Worm (Caenorhabditis elegans) whole organism, early embryonic: ENCODE data around the gene nhr-273.

Source experiments
- B0310.2 ChIP-seq: sonication (generic microtip); optimal IDR thresholded peaks from 2 replicates; lab custom pipeline; 2016; ENCODE audit warnings: mild to moderate bottlenecking, missing genetic modification characterization, missing compliant biosample characterization
- F13C5.2 ChIP-seq: sonication (generic microtip); optimal IDR thresholded peaks from 2 replicates; lab custom pipeline; 2017; ENCODE audit warnings: mild to moderate bottlenecking, missing genetic modification characterization, inconsistent platforms, missing compliant biosample characterization
- aly-1 ChIP-seq: sonication (generic microtip); optimal IDR thresholded peaks from 2 replicates; lab custom pipeline; 2016; ENCODE audit warnings: missing genetic modification characterization, missing compliant biosample characterization
- ama-1 ChIP-seq: fragments of 150-350 bp; optimal IDR thresholded peaks from 2 replicates; lab custom pipeline; 2014
- ceh-13 ChIP-seq: fragments of 200-800 bp; sonication (Bioruptor generic); optimal IDR thresholded peaks from 2 replicates; lab custom pipeline; 2018; ENCODE audit warnings: mild to moderate bottlenecking, missing genetic modification characterization, missing compliant biosample characterization
- ceh-36 ChIP-seq: sonication (generic microtip); optimal IDR thresholded peaks from 2 replicates; lab custom pipeline; 2016; ENCODE audit warnings: missing genetic modification characterization, inconsistent platforms, missing compliant biosample characterization
- ets-7 ChIP-seq: sonication (generic microtip); optimal IDR thresholded peaks from 2 replicates; lab custom pipeline; 2016; ENCODE audit warnings: missing genotype, missing genetic modification characterization, missing compliant biosample characterization
- flt-1 ChIP-seq: fragments of 200-800 bp; sonication (Bioruptor generic); IDR thresholded peaks from 2 replicates; pipeline ENCODE4 v1.3.6; 2022; ENCODE audit warnings: missing genetic modification characterization, missing compliant biosample characterization
- hmbx-1 ChIP-seq: sonication (generic microtip); optimal IDR thresholded peaks from 2 replicates; lab custom pipeline; 2016; ENCODE audit warnings: mild to moderate bottlenecking, missing genetic modification characterization, missing compliant biosample characterization
- hmg-4 ChIP-seq: fragments of 200-800 bp; sonication (Bioruptor generic); optimal IDR thresholded peaks from 2 replicates; lab custom pipeline; 2018; ENCODE audit warnings: mild to moderate bottlenecking, missing genetic modification characterization, missing compliant biosample characterization
- hnd-1 ChIP-seq: sonication (generic microtip); optimal IDR thresholded peaks from 2 replicates; lab custom pipeline; 2016; ENCODE audit warnings: missing genetic modification characterization, missing compliant biosample characterization
- pes-1 ChIP-seq: fragments of 200-800 bp; sonication (Bioruptor generic); IDR thresholded peaks from 2 replicates; pipeline ENCODE4 v1.3.6; 2022; ENCODE audit warnings: missing genetic modification reagents, missing genetic modification characterization, missing compliant biosample characterization
- scrt-1 ChIP-seq: fragments of 200-800 bp; sonication (Bioruptor generic); IDR thresholded peaks from 2 replicates; pipeline ENCODE4 v1.3.6; 2022; ENCODE audit warnings: missing genetic modification characterization, missing compliant biosample characterization
- sea-1 ChIP-seq: fragments of 200-800 bp; sonication (Bioruptor generic); conservative IDR thresholded peaks from 2 replicates; pipeline ENCODE4 v1.3.6; 2022; ENCODE audit warnings: missing genetic modification characterization, missing compliant biosample characterization
- tbx-11 ChIP-seq: fragments of 200-800 bp; sonication (Bioruptor generic); IDR thresholded peaks from 2 replicates; pipeline ENCODE4 v1.3.6; 2022; ENCODE audit warnings: missing genetic modification characterization, missing compliant biosample characterization
- tbx-37 ChIP-seq: fragments of 200-800 bp; sonication (Bioruptor generic); conservative IDR thresholded peaks from 2 replicates; pipeline ENCODE4 v1.3.6; 2022; ENCODE audit warnings: missing genetic modification reagents, missing genetic modification characterization, missing compliant biosample characterization
- tra-4 ChIP-seq: sonication (generic microtip); optimal IDR thresholded peaks from 2 replicates; lab custom pipeline; 2017; ENCODE audit warnings: missing genetic modification characterization, missing compliant biosample characterization

Gene nhr-273

DNA sequence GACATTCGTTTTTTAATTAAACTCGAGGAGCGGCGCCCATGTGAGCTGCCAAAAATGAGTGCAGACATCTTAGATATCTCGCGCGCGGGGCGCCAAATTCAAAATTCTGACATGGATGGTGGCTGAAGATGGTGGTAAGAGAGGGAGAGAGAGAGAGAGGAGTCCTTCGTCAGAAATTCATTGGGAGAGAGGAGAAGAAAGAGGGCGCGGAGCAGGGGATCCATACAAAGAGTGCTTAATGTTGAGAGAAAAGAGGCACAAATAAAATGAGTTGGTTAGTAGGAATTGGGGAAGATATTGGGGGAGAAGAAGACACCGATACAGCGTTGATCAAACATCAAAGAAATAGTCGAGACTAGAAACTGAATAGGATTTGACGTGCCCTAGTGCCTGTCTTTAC lies 18.4 kb downstream of the nhr-273 start:
- TF ChIP-seq ama-1 (no peak), ceh-36 (no peak), flt-1 (GFP tag; lab: Robert Waterston, UW) (no peak), tbx-37 (GFP tag; lab: Robert Waterston, UW) (no peak), ets-7 (no peak), pes-1 (no peak), hmg-4 (GFP tag; lab: Kevin White, UChicago) (no peak), sea-1 (GFP tag; lab: Robert Waterston, UW) (no peak), hmbx-1 (tag; lab: Kevin White, UChicago) (no peak), ceh-13 (GFP tag; lab: Kevin White, UChicago) (no peak), hnd-1 (tag; lab: Kevin White, UChicago) (no peak), tra-4 (tag; lab: Kevin White, UChicago) (no peak), scrt-1 (GFP tag; lab: Robert Waterston, UW) (no peak), aly-1 (tag; lab: Kevin White, UChicago) (no peak), tbx-11 (GFP tag; lab: Robert Waterston, UW) (no peak), F13C5.2 (tag; lab: Kevin White, UChicago) (no peak)

DNA sequence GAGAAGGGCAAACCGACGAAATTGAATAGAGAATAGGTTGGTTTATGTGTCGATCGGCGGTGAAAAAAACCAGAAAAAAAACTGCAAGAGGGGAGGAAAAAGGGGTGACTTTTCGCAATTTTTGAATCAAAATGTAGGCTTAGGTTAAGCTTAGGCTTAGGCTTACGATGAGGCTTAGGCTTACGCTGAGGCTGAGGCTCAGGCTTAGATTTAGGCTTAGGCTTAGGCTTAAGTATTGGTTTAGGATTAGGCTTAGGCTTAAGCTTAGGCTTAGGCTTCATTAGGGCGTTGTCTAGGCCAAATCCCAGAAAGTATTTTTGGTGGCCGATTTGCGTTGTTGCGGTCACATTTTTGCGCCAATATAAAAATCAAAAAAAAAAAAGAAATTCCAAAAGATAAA lies 19.7 kb downstream of the nhr-273 start:
- TF ChIP-seq ceh-13 (GFP tag; lab: Kevin White, UChicago) (no peak), ceh-36 (peak; percentile 50)

DNA sequence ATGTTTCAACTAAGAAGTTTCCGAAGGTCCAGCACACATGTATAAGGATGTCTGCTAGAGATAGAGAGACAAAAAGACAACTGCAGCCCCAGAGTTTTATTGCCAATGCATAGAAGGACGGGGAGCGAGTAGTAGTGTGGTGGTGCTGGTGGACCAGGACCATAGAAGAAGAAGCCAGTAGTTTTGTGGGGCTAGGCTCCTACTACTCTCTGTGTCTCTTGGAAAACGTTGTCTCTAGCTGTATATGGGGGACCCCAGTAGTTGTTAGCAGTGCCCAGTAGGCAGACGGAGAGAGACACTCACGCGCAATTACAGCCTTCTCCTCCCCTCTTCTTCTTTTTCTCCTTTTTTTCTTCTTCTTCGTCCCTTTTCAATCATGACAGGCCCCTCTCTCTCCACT lies 20.9 kb downstream of the nhr-273 start:
- no peak for TF ChIP-seq flt-1 (GFP tag; lab: Robert Waterston, UW)

DNA sequence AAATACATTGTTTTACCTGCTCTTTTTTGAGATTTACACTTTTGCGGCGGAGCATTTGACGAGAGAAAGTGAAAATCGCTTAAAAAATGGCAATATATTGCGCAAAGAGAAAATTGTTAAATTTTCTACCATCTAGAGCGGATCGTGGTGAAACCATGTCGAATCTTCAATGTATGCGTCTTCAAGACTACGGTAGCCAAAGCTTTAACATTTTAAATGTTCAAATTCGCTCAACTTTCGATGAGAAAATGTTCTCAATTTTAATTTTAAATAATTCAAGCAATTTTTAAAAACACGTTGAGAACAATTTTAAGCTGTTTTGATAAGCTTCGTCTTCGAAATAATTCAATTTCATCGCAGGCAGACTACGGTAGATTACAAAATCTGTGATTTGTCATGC lies 25.2 kb downstream of the nhr-273 start:
- TF ChIP-seq hmg-4 (GFP tag; lab: Kevin White, UChicago): no peak
- TF ChIP-seq sea-1 (GFP tag; lab: Robert Waterston, UW): no peak
- no peak for TF ChIP-seq aly-1 (tag; lab: Kevin White, UChicago)
- TF ChIP-seq ceh-13 (GFP tag; lab: Kevin White, UChicago): no peak
- TF ChIP-seq ets-7: no peak
- TF ChIP-seq scrt-1 (GFP tag; lab: Robert Waterston, UW): no peak
- TF ChIP-seq F13C5.2 (tag; lab: Kevin White, UChicago): no peak
- TF ChIP-seq hnd-1 (tag; lab: Kevin White, UChicago): no peak

DNA sequence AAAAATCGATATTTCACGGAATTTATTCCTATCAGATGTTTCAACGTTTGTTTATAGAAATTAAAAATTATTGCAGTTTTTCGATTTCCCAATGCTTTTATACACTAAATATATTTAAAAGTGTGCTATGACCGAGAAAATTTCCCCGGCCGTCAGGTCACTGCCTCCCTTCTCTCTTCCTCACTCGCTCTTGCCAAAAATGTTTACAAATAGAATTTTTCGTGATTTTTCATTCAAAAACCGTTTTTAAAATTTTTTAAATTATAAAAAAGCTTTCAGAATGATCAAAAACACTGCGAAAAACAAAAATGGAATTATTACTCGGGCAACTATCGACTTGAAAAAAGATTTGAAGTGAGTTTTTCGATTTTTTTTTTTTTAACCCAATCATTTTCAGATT lies 25.8 kb downstream of the nhr-273 start, which contains the start of the genes T12C9.7 and vps-18:
TSS of gene T12C9.7 (minus strand) at position 101 of the 400 bp plus-strand sequence.
TSS of gene vps-18 (plus strand) at position 280 of the 400 bp plus-strand sequence.
- TF ChIP-seq ama-1: no peak
- no peak for TF ChIP-seq flt-1 (GFP tag; lab: Robert Waterston, UW)
- TF ChIP-seq ceh-13 (GFP tag; lab: Kevin White, UChicago): no peak
- TF ChIP-seq aly-1 (tag; lab: Kevin White, UChicago): no peak
- no peak for TF ChIP-seq sea-1 (GFP tag; lab: Robert Waterston, UW)
- no peak for TF ChIP-seq tbx-37 (GFP tag; lab: Robert Waterston, UW)
- no peak for TF ChIP-seq F13C5.2 (tag; lab: Kevin White, UChicago)
- TF ChIP-seq ets-7: no peak
- no peak for TF ChIP-seq tbx-11 (GFP tag; lab: Robert Waterston, UW)
- TF ChIP-seq hmg-4 (GFP tag; lab: Kevin White, UChicago): no peak
- TF ChIP-seq pes-1: no peak
- no peak for TF ChIP-seq hnd-1 (tag; lab: Kevin White, UChicago)
- TF ChIP-seq tra-4 (tag; lab: Kevin White, UChicago): no peak
- TF ChIP-seq hmbx-1 (tag; lab: Kevin White, UChicago): no peak
- no peak for TF ChIP-seq ceh-36
- TF ChIP-seq scrt-1 (GFP tag; lab: Robert Waterston, UW): no peak
- TF ChIP-seq B0310.2 (tag; lab: Kevin White, UChicago): no peak

DNA sequence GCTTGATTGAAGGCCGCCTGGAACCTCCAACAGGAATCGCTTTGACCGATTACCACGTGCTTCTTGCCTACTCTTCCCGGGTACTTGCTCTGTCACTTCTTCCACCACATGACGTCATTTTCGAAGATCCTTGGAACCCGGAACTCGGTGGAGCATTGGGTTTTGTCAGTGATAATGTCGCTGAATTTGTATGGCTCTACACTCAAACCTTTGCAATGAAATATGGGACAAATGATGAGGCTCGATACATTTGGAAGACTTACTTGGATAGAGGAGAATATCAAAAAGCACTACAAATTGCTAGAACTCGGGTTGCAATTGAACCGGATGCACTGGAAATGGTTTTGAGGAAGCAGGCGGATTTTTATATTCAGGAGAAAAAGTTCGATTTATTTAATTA lies 27.7 kb downstream of the nhr-273 start:
- no peak for TF ChIP-seq tra-4 (tag; lab: Kevin White, UChicago)
- no peak for TF ChIP-seq hnd-1 (tag; lab: Kevin White, UChicago)
- TF ChIP-seq ama-1: no peak
- no peak for TF ChIP-seq ets-7
- TF ChIP-seq aly-1 (tag; lab: Kevin White, UChicago): no peak
- TF ChIP-seq B0310.2 (tag; lab: Kevin White, UChicago): no peak
- no peak for TF ChIP-seq pes-1
- no peak for TF ChIP-seq hmg-4 (GFP tag; lab: Kevin White, UChicago)

DNA sequence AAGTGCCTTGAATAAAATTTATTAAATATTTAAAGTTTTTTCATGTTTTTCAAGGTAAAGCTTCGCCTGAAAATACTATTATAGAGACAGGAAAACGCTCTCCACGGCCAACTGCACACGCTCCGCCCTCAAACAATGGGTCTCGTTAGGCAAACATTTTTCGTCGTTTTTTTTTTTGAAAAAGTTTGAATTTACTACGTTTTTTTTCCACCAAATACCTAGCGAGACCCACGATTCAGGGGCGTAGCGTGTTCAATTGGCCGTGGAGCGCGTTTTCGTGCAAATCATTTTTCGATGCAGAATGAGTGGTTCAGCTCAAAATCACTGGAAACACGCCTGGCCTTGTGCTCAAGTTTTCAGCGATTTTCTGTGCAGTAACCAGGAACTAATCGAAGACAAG lies 32.8 kb downstream of the nhr-273 start, which contains the start of gene W06B4.2:
TSS of gene W06B4.2 (plus strand) at position 301 of the 400 bp plus-strand sequence.
- TF ChIP-seq hmbx-1 (tag; lab: Kevin White, UChicago) (no peak), ceh-13 (GFP tag; lab: Kevin White, UChicago) (no peak), flt-1 (GFP tag; lab: Robert Waterston, UW) (no peak), pes-1 (no peak), tbx-11 (GFP tag; lab: Robert Waterston, UW) (no peak), ama-1 (no peak), ceh-36 (no peak), tbx-37 (GFP tag; lab: Robert Waterston, UW) (no peak), tra-4 (tag; lab: Kevin White, UChicago) (no peak), B0310.2 (tag; lab: Kevin White, UChicago) (no peak), aly-1 (tag; lab: Kevin White, UChicago) (no peak), sea-1 (GFP tag; lab: Robert Waterston, UW) (no peak), hnd-1 (tag; lab: Kevin White, UChicago) (no peak), F13C5.2 (tag; lab: Kevin White, UChicago) (no peak), scrt-1 (GFP tag; lab: Robert Waterston, UW) (no peak)

DNA sequence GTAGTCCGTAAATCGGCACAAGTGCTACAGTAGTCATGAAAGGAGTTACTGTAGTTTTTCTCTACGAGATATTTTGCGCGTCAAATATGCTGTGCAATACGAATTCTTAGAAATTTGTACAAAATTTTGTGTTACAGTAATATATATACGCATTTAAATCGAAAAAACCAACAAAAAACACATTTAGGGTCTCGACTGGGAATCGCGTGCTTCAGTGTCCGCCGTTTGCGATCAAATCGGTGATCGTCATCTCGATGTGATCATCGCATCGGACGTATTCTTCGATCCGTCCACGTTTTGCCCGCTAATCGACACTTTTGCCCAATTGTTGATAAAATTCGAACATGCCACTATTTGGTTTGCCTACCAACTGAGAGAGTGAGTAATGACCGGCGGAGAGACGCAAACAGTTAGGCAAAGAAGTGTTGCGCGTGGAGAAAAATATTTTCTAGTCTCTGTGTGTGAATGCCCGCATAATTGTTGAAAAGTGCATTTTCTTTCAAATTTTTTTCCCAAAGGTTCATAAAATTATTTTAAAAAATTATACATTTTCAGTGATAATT lies 33.9 kb downstream of the nhr-273 start:
- no peak for TF ChIP-seq flt-1 (GFP tag; lab: Robert Waterston, UW)
- no peak for TF ChIP-seq hnd-1 (tag; lab: Kevin White, UChicago)
- no peak for TF ChIP-seq tbx-37 (GFP tag; lab: Robert Waterston, UW)
- no peak for TF ChIP-seq ceh-13 (GFP tag; lab: Kevin White, UChicago)
- no peak for TF ChIP-seq ceh-36
- TF ChIP-seq scrt-1 (GFP tag; lab: Robert Waterston, UW): no peak
- no peak for TF ChIP-seq pes-1
- TF ChIP-seq B0310.2 (tag; lab: Kevin White, UChicago): no peak
